Fruit fly (Drosophila melanogaster): ENCODE results near the gene CG10038.

DNA sequence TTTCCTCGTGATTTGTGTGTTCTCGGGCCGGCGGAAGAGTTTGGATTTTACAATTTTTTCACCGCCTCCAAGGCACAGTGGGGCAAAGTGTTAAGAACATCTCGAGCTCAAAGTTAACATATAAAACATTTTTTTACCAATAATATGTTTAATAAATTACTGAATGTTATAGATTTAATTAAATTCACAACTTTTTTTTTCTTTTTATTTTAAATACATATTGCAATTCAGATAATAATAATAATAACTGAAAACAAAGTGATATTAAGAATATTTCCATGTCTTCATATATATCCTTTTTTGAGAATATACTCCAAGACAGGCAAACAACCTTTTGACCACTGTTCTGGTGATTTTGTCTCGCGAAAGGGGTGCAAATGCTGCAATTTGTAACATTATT, 4.5 kb downstream of the CG10038 start:
- no peak for TF ChIP-seq fd96Ca (GFP tag; IDR thresholded peaks at IDR 0.05)
- TF ChIP-seq CG14655 (GFP tag; optimal IDR thresholded peaks at IDR 0.05) = no peak
- no peak for TF ChIP-seq CG9948 (tag; optimal IDR thresholded peaks at IDR 0.05)
- TF ChIP-seq CG8301 (tag; optimal IDR thresholded peaks at IDR 0.05) = no peak
- no peak for TF ChIP-seq CG13204 (GFP tag; optimal IDR thresholded peaks at IDR 0.05)
- no peak for TF ChIP-seq EcR (GFP tag; optimal IDR thresholded peaks at IDR 0.05)
- no peak for TF ChIP-seq Snoo (tag; optimal IDR thresholded peaks at IDR 0.05)
- no peak for TF ChIP-seq CG32121 (GFP tag; IDR thresholded peaks at IDR 0.05)
- TF ChIP-seq CG10348 (GFP tag; IDR thresholded peaks at IDR 0.05) = no peak
- TF ChIP-seq Pif1A (GFP tag; optimal IDR thresholded peaks at IDR 0.05) = no peak
